Worm (Caenorhabditis elegans) whole organism, midembryonic: ENCODE data around the gene set-3.
"Not testable (repeated sequence)": the region's sequence is repeated elsewhere in the genome, so short reads cannot be mapped to it uniquely, and the experiment has no call there.

ENCODE experiments used
- T22C8.4 ChIP-seq: fragments of 200-800 bp; sonication (Bioruptor generic); IDR thresholded peaks from 2 replicates; pipeline ENCODE4 v1.3.6; 2022; ENCODE audit warnings: missing genetic modification characterization, missing compliant biosample characterization
- cog-1 ChIP-seq: sonication (generic microtip); optimal IDR thresholded peaks from 2 replicates; lab custom pipeline; 2016; ENCODE audit warnings: missing genetic modification characterization, missing compliant biosample characterization
- flt-1 ChIP-seq: fragments of 200-800 bp; sonication (Bioruptor generic); IDR thresholded peaks from 2 replicates; pipeline ENCODE4 v1.3.6; 2022; ENCODE audit warnings: missing genetic modification characterization, missing compliant biosample characterization
- klf-2 ChIP-seq: fragments of 200-800 bp; sonication (Bioruptor generic); conservative IDR thresholded peaks from 2 replicates; pipeline ENCODE4 v1.3.6; 2022; ENCODE audit warnings: missing genetic modification reagents, missing genetic modification characterization, missing compliant biosample characterization
- med-1 ChIP-seq: sonication (generic microtip); optimal IDR thresholded peaks from 2 replicates; lab custom pipeline; 2017; ENCODE audit warnings: missing genetic modification characterization, mild to moderate bottlenecking, missing compliant biosample characterization, antibody characterized with exemption, missing genetic modification reagents; ENCODE audit not compliant: insufficient read depth
- ref-1 ChIP-seq: fragments of 200-800 bp; sonication (Bioruptor generic); conservative IDR thresholded peaks from 2 replicates; pipeline ENCODE4 v1.3.6; 2022; ENCODE audit warnings: missing genetic modification reagents, missing genetic modification characterization, missing compliant biosample characterization
- tab-1 ChIP-seq: fragments of 200-800 bp; sonication (Bioruptor generic); IDR thresholded peaks from 2 replicates; pipeline ENCODE4 v1.3.6; 2022; ENCODE audit warnings: missing genetic modification characterization, missing compliant biosample characterization
- ztf-23 ChIP-seq: fragments of 200-800 bp; sonication (Bioruptor generic); IDR thresholded peaks from 2 replicates; pipeline ENCODE4 v1.3.6; 2022; ENCODE audit warnings: missing genetic modification reagents, missing genetic modification characterization, missing compliant biosample characterization
- ztf-29 ChIP-seq: fragments of 200-800 bp; sonication (Bioruptor generic); IDR thresholded peaks from 2 replicates; pipeline ENCODE4 v1.3.6; 2022; ENCODE audit warnings: missing genetic modification reagents, missing genetic modification characterization, missing compliant biosample characterization

Gene set-3

DNA sequence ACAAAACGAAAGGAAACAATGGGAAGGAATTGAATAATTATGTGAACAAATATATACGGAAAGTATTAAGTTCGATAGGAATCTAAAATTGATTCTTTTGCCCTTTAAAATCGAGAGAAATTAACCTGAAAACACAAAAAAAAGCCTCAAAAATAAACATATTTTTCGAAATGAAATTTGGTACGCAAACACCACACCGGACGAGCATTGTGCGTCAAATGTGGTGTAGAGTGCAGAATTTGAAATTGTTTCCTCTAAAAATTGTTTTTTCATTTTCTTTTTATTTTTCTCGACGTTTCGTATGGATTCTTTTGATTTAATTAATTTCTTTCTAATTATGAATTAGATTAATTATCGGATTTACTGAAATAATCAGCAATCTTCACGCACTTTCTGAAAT lies 1.0 kb upstream of the set-3 start:
- TF ChIP-seq ztf-23 (GFP tag; lab: Robert Waterston, UW) (no peak), ztf-29 (GFP tag; lab: Robert Waterston, UW) (no peak), ref-1 (GFP tag; lab: Robert Waterston, UW) (no peak), klf-2 (GFP tag; lab: Robert Waterston, UW) (no peak), tab-1 (GFP tag; lab: Robert Waterston, UW) (no peak), cog-1 (tag; lab: Kevin White, UChicago) (no peak), med-1 (GFP tag; lab: Kevin White, UChicago) (no peak), flt-1 (GFP tag; lab: Robert Waterston, UW) (no peak), T22C8.4 (no peak)

DNA sequence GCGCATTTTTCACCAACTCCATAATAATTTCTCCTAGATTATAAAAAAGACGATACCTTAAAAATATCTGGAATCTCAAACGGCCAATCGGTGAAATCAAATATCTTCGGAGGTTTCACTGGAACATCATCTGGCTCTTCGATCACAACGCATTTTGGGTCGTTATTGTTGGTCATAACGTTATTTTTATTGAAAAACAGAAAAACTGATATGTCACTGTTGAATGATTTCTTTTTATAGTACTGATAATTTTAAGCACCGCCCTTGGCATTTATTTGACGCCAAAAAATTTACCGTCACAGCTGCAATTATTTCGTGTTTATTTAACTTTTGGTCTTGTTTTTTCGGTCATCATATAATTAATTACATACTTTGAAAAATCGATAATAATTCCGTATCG lies 4.3 kb downstream of the set-3 start, which contains the start of gene best-5:
TSS of gene best-5 (minus strand) at position 210 of the 400 bp plus-strand sequence.
- no peak for TF ChIP-seq tab-1 (GFP tag; lab: Robert Waterston, UW)
- TF ChIP-seq flt-1 (GFP tag; lab: Robert Waterston, UW), result no peak
- no peak for TF ChIP-seq cog-1 (tag; lab: Kevin White, UChicago)
- TF ChIP-seq ztf-23 (GFP tag; lab: Robert Waterston, UW), result no peak
- no peak for TF ChIP-seq ztf-29 (GFP tag; lab: Robert Waterston, UW)
- TF ChIP-seq ref-1 (GFP tag; lab: Robert Waterston, UW), result no peak
- no peak for TF ChIP-seq med-1 (GFP tag; lab: Kevin White, UChicago)
- TF ChIP-seq T22C8.4, result no peak
- no peak for TF ChIP-seq klf-2 (GFP tag; lab: Robert Waterston, UW)

DNA sequence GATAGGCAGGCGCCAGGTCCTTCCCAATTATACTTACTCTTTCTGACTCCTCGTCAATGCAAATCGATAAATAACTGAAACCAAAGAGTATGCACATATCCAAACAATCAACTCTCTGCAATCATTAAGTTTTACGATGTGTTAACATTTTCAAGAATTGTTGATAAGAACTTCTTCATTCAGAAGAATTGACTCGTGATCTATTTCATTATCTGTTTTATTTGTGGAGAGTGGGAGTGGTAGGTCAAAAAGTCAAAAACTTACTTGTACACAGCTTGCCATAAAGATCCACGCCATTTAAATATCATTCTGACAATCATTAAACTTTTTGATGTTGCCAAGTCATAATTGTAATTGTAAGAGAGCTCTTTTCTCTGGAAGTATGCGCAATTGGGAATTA lies 5.0 kb downstream of the set-3 start:
- TF ChIP-seq tab-1 (GFP tag; lab: Robert Waterston, UW) (no peak), med-1 (GFP tag; lab: Kevin White, UChicago) (no peak), ztf-29 (GFP tag; lab: Robert Waterston, UW) (no peak), ref-1 (GFP tag; lab: Robert Waterston, UW) (no peak), ztf-23 (GFP tag; lab: Robert Waterston, UW) (no peak), klf-2 (GFP tag; lab: Robert Waterston, UW) (no peak), flt-1 (GFP tag; lab: Robert Waterston, UW) (no peak), cog-1 (tag; lab: Kevin White, UChicago) (no peak), T22C8.4 (no peak)

DNA sequence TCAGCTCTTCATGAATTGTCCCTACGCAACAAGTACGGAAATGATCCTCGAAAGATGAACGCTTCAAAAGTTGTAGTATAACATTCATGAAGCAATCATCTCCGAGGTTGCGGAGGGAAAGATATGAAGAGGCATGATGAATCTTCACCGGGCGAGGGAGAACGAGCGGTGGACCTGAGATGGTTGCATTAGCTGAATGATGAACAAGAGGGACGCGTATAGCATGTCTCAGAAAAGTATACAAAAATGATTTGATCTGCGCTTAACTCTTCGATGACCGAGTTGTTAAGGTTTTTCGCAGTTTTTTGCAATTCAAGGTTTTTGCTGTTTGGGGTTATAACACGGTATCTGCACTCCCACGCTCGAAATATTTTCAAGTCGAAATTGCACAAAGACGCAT lies 8.4 kb downstream of the set-3 start, which contains the start of gene C07A9.10:
TSS of gene C07A9.10 (minus strand) at position 101 of the 400 bp plus-strand sequence.
- TF ChIP-seq ztf-23 (GFP tag; lab: Robert Waterston, UW) (no peak), tab-1 (GFP tag; lab: Robert Waterston, UW) (no peak), flt-1 (GFP tag; lab: Robert Waterston, UW) (no peak), ref-1 (GFP tag; lab: Robert Waterston, UW) (no peak), cog-1 (tag; lab: Kevin White, UChicago) (no peak), med-1 (GFP tag; lab: Kevin White, UChicago) (no peak), klf-2 (GFP tag; lab: Robert Waterston, UW) (no peak), ztf-29 (GFP tag; lab: Robert Waterston, UW) (no peak), T22C8.4 (no peak)

DNA sequence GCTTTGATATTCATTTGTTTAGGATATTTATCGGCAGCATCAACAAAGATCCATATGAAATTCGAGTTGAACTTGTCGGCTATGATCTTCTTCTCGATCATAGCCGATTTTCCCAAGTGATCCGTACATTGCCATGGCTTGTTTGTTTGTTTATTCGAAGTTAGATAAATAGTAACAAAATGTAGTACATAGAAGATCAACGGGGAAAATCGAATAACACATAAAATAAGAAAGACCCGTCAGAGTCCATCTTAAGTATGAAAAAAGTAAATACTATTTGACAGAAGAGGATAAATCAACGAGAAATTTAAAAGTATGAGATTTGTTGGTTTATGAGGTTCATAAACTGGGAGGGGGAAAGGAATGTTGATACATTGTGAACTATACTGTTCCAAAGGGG lies 11.6 kb downstream of the set-3 start, which contains the start of gene C07A9.5:
TSS of gene C07A9.5 (minus strand) at position 101 of the 400 bp plus-strand sequence.
- TF ChIP-seq ztf-29 (GFP tag; lab: Robert Waterston, UW); tab-1 (GFP tag; lab: Robert Waterston, UW); cog-1 (tag; lab: Kevin White, UChicago): not testable (repeated sequence)

DNA sequence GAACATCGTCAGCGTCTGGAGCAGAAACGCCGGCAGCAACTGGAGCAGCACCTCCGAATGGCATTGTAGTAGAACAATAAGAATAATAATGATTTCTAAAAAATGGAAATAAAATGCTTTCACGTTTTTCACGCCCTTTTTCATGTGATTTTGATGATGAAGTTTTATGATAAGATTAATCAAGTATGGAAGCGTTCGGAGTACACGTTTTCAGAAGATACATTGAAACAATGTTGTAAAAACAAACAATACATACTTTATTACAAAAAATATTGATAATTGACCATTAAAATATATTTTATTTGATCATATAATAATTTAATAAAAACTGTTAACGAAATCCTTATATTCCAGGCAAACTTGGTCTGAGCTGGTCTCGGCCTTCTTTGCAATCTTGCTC lies 13.2 kb downstream of the set-3 start, which contains the start of gene C07A9.13:
TSS of gene C07A9.13 (minus strand) at position 101 of the 400 bp plus-strand sequence.
- not testable (repeated sequence) for TF ChIP-seq med-1 (GFP tag; lab: Kevin White, UChicago); ztf-29 (GFP tag; lab: Robert Waterston, UW); ref-1 (GFP tag; lab: Robert Waterston, UW)

DNA sequence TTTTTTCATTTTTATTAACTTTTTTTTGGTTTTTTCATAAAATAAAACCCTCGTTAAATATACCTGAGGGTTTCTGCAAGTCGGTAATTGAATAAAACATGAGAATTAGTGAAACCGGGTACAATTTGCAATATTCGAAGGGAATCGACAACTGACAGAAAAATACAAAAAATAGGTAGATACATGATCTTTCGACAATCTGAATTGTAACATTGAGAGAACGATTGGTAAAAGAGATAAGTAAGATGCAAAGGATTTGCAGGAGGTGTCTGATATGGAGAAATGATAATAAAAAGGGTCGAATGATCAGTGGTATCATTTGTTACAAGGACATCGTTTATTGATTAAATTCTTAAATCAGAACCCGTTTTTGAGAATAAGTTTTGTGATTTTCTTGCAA lies 15.6 kb downstream of the set-3 start, which contains the start of gene ugt-60:
TSS of gene ugt-60 (minus strand) at position 233 of the 400 bp plus-strand sequence.
- no peak for TF ChIP-seq ztf-23 (GFP tag; lab: Robert Waterston, UW)
- no peak for TF ChIP-seq cog-1 (tag; lab: Kevin White, UChicago)
- no peak for TF ChIP-seq flt-1 (GFP tag; lab: Robert Waterston, UW)
- TF ChIP-seq ref-1 (GFP tag; lab: Robert Waterston, UW), result no peak
- TF ChIP-seq med-1 (GFP tag; lab: Kevin White, UChicago), result no peak
- TF ChIP-seq ztf-29 (GFP tag; lab: Robert Waterston, UW), result no peak
- TF ChIP-seq T22C8.4, result no peak
- no peak for TF ChIP-seq klf-2 (GFP tag; lab: Robert Waterston, UW)
- no peak for TF ChIP-seq tab-1 (GFP tag; lab: Robert Waterston, UW)

DNA sequence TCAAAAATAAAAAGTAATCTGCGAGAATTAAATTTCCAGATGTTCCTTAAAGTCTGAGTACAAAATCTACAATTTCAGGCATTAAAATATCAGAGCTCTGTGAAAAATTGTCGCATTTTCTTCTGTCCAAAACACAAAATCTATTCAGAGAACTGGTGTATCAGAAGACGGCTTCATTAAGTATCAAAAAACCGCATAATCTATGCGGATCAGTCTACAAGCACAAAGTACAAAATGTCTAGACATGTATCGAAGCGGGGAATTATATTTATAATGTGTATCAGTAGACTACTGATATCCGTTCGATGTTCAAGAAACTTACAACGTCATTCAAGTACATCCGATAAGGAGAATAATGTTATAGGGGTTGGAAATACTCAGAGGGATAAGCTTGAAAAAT lies 24.8 kb downstream of the set-3 start:
- no peak for TF ChIP-seq ref-1 (GFP tag; lab: Robert Waterston, UW)
- no peak for TF ChIP-seq tab-1 (GFP tag; lab: Robert Waterston, UW)
- TF ChIP-seq flt-1 (GFP tag; lab: Robert Waterston, UW), result no peak
- TF ChIP-seq T22C8.4, result no peak
- TF ChIP-seq ztf-29 (GFP tag; lab: Robert Waterston, UW), result no peak
- TF ChIP-seq cog-1 (tag; lab: Kevin White, UChicago), result no peak
- TF ChIP-seq klf-2 (GFP tag; lab: Robert Waterston, UW), result no peak
- no peak for TF ChIP-seq med-1 (GFP tag; lab: Kevin White, UChicago)
- TF ChIP-seq ztf-23 (GFP tag; lab: Robert Waterston, UW), result no peak

DNA sequence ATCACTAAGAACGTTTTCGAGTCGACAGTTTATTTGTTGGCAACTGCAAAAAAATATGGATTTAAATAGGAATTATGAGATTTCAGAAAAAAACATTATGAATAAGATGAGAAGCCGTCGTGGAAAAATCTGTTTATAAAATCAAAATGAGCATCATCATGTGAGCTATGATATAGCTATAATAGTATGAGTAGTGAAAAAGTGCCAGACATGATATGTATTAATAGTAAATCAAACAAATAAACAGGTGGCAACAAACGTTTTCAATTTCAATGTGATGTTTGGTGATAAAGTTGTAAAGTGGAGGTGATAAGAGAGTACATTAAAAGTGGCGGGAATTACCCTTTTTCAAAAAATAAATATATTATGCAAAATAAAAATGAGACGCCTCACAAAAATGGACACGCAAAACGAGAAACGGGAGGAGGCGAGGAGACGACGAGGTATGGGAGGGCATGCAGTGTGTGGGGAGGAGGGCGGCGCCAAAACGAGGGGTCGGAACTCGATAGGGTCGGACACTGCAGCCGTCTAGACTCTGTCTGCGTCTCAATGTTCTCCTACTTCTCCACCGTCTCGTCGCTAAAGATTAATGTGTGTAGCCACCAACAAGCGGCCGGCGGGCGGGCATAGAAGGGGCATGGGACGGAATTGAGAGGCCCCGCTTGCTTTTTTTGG lies 26.6 kb downstream of the set-3 start, which contains the start of gene C07A9.9:
TSS of gene C07A9.9 (minus strand) at position 51 of the 675 bp plus-strand sequence.
- TF ChIP-seq ref-1 (GFP tag; lab: Robert Waterston, UW) (no peak), ztf-23 (GFP tag; lab: Robert Waterston, UW) (no peak), klf-2 (GFP tag; lab: Robert Waterston, UW) (no peak), flt-1 (GFP tag; lab: Robert Waterston, UW) (no peak), tab-1 (GFP tag; lab: Robert Waterston, UW) (peak; percentile 76; the same call in 1 of the 2 replicates), med-1 (GFP tag; lab: Kevin White, UChicago) (no peak), ztf-29 (GFP tag; lab: Robert Waterston, UW) (0 out of 2 replicates have a peak, but pooled peaks have one; percentile 25), T22C8.4 (no peak), cog-1 (tag; lab: Kevin White, UChicago) (no peak)
